Worm (Caenorhabditis elegans): Measurements from ENCODE around the gene T25E12.16.
A peak's percentile ranks its signal among the peaks of the same experiment; 100 is the strongest.

T25E12.16 gene

DNA sequence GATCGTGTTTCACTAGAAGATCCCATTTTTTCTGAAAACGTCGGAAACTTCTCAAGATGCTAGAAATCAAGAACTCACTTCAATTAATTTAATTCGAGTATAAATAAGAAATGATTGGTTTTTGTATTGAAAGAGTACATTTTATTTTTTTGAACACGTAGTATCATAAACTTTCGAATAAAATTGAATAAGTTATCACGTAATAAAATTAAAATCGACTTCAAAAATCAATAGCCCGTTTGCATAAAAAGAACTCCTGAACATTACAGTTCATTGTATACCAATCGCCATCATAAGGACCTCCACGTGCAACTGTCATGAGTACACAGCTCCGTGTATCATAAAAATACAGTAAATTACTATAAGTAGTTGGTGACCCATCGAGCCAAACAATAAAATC lies at the start of gene T25E12.16:
Gene T25E12.16, minus strand, starts transcription at position 101 of the 400 bp plus-strand sequence.
- TF ChIP-seq lsy-2 (tag; optimal IDR thresholded peaks at IDR 0.05): no peak
- TF ChIP-seq peb-1 (tag; optimal IDR thresholded peaks at IDR 0.05): no peak
- no peak for TF ChIP-seq nhr-77 (tag; optimal IDR thresholded peaks at IDR 0.05)
- no peak for TF ChIP-seq mbf-1 (tag; optimal IDR thresholded peaks at IDR 0.05)
- TF ChIP-seq alr-1 (tag; optimal IDR thresholded peaks at IDR 0.05): no peak
- TF ChIP-seq nhr-237 (tag; optimal IDR thresholded peaks at IDR 0.05): no peak
- no peak for TF ChIP-seq egl-27 (tag; optimal IDR thresholded peaks at IDR 0.05)
- TF ChIP-seq sma-9 (GFP tag; optimal IDR thresholded peaks at IDR 0.05): no peak
- TF ChIP-seq sma-9 (tag; optimal IDR thresholded peaks at IDR 0.05): no peak
- no peak for TF ChIP-seq unc-39 (tag; optimal IDR thresholded peaks at IDR 0.05)
- TF ChIP-seq mab-5 (tag; optimal IDR thresholded peaks at IDR 0.05): no peak

DNA sequence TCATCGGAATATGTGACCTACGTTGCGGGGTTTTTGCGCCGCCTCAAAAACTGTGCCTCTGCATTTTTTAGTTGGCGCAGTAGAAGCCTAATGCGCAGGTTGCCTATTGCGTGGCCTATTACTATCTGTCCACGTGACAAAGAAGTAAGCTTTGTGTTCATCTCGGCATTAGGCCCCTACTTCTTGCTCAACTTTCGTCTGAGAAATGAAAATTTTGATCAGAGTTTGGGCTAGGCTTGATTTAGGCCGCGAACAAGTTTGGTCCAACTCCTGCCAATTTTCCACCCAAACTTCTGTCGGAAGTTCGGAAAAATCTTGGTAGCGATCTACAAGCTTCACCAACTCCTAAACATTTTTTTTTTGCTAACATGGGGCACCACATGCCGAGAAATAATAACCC lies 48.4 kb upstream of the T25E12.16 start:
- no peak for TF ChIP-seq sma-9 (GFP tag; optimal IDR thresholded peaks at IDR 0.05)
- TF ChIP-seq sma-9 (tag; optimal IDR thresholded peaks at IDR 0.05): no peak
- no peak for TF ChIP-seq nhr-23 (tag; optimal IDR thresholded peaks at IDR 0.05)
- TF ChIP-seq aly-2 (tag; optimal IDR thresholded peaks at IDR 0.05): no peak
- TF ChIP-seq nhr-12 (tag; optimal IDR thresholded peaks at IDR 0.05): no peak
- no peak for TF ChIP-seq sma-3 (GFP tag; optimal IDR thresholded peaks at IDR 0.05)
- no peak for TF ChIP-seq unc-55 (GFP tag; optimal IDR thresholded peaks at IDR 0.05)
- TF ChIP-seq skn-1 (tag; optimal IDR thresholded peaks at IDR 0.05): no peak
- TF ChIP-seq zag-1 (tag; optimal IDR thresholded peaks at IDR 0.05): no peak
- no peak for TF ChIP-seq alr-1 (tag; optimal IDR thresholded peaks at IDR 0.05)
- no peak for TF ChIP-seq nhr-11 (tag; optimal IDR thresholded peaks at IDR 0.05)
- TF ChIP-seq elt-1 (tag; optimal IDR thresholded peaks at IDR 0.05): no peak
- no peak for TF ChIP-seq ZK546.5 (tag; optimal IDR thresholded peaks at IDR 0.05)
- TF ChIP-seq ztf-4 (tag; optimal IDR thresholded peaks at IDR 0.05): no peak
- TF ChIP-seq nhr-77 (tag; optimal IDR thresholded peaks at IDR 0.05): no peak

- peak; percentile 41 for TF ChIP-seq sma-9 (GFP tag; optimal IDR thresholded peaks at IDR 0.05)
- no peak for TF ChIP-seq sma-9 (tag; optimal IDR thresholded peaks at IDR 0.05)
- TF ChIP-seq sma-3 (GFP tag; optimal IDR thresholded peaks at IDR 0.05): peak; percentile 27
- TF ChIP-seq nhr-21 (tag; optimal IDR thresholded peaks at IDR 0.05): peak; percentile 41
- no peak for TF ChIP-seq skn-1 (tag; optimal IDR thresholded peaks at IDR 0.05)
Measured at ce11 chrV:16780554-16780953, 47.0 kb upstream of the T25E12.16 start.

DNA sequence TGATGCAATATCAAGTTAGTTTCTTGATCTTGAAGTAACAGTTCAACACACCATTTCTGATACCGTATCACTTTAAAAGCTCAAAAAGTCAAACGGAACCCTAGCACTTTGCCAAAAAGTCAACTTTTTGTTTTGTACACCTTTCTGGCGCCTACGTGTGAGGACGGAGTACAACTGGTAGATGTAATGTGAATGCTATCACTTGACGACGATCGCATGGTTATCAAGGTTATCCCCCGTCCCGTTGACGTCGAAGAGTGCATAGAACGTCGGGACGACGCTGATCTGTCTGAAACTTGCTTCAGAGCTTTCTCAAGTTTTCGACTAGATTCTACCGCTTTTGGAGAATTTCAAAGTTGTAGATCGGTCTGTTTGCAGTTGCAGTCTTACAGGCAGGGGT lies 46.4 kb upstream of the T25E12.16 start:
- TF ChIP-seq F13H6.1 (tag; optimal IDR thresholded peaks at IDR 0.05) (no peak), nhr-23 (tag; optimal IDR thresholded peaks at IDR 0.05) (no peak), sma-9 (GFP tag; optimal IDR thresholded peaks at IDR 0.05) (peak; percentile 19), sma-9 (tag; optimal IDR thresholded peaks at IDR 0.05) (no peak), mbf-1 (tag; optimal IDR thresholded peaks at IDR 0.05) (no peak), blmp-1 (tag; optimal IDR thresholded peaks at IDR 0.05; ENCODE audit: insufficient read depth) (peak; percentile 11), nhr-237 (tag; optimal IDR thresholded peaks at IDR 0.05) (no peak), nhr-25 (tag; optimal IDR thresholded peaks at IDR 0.05) (no peak)

DNA sequence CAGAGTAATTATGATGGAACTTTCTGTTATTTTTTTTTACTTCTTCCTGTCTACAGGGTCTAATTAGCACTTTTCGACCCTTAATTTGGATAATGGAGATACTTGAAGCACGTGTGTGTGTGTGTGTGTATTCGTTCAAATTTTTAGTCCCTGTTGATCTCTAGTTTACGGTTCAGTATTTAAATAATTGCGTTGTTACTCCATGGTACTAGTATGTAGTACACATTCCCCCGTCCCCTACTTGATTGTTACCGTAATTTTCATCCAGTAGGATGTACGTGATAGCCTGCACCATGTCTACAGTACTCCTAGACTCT lies 45.7 kb upstream of the T25E12.16 start:
- TF ChIP-seq ztf-11 (tag; optimal IDR thresholded peaks at IDR 0.05) (no peak), egl-27 (tag; optimal IDR thresholded peaks at IDR 0.05) (no peak), fos-1 (tag; optimal IDR thresholded peaks at IDR 0.05) (no peak), ztf-4 (tag; optimal IDR thresholded peaks at IDR 0.05) (no peak), lin-11 (tag; optimal IDR thresholded peaks at IDR 0.05) (no peak), lsy-2 (tag; optimal IDR thresholded peaks at IDR 0.05) (no peak), skn-1 (tag; optimal IDR thresholded peaks at IDR 0.05) (no peak), nhr-25 (tag; optimal IDR thresholded peaks at IDR 0.05) (no peak), ceh-82 (tag; optimal IDR thresholded peaks at IDR 0.05) (no peak), mbf-1 (tag; optimal IDR thresholded peaks at IDR 0.05) (no peak), nhr-12 (tag; optimal IDR thresholded peaks at IDR 0.05) (no peak), blmp-1 (tag; optimal IDR thresholded peaks at IDR 0.05; ENCODE audit: insufficient read depth) (no peak), unc-62 (GFP tag; optimal IDR thresholded peaks at IDR 0.05) (no peak), nhr-237 (tag; optimal IDR thresholded peaks at IDR 0.05) (no peak), nhr-11 (tag; optimal IDR thresholded peaks at IDR 0.05) (no peak)

- TF ChIP-seq lin-13 (GFP tag; optimal IDR thresholded peaks at IDR 0.05) (no peak), lsy-2 (tag; optimal IDR thresholded peaks at IDR 0.05) (no peak), elt-3 (tag; optimal IDR thresholded peaks at IDR 0.05) (peak; percentile 18), nhr-129 (tag; optimal IDR thresholded peaks at IDR 0.05) (peak; percentile 9), aly-2 (tag; optimal IDR thresholded peaks at IDR 0.05) (no peak), lin-11 (tag; optimal IDR thresholded peaks at IDR 0.05) (no peak), nhr-25 (tag; optimal IDR thresholded peaks at IDR 0.05) (peak; percentile 56), Y55F3AM.14 (GFP tag; optimal IDR thresholded peaks at IDR 0.05) (no peak), sma-9 (GFP tag; optimal IDR thresholded peaks at IDR 0.05) (peak; percentile 43), sma-9 (tag; optimal IDR thresholded peaks at IDR 0.05) (no peak), nhr-21 (tag; optimal IDR thresholded peaks at IDR 0.05) (peak; percentile 76), sma-3 (GFP tag; optimal IDR thresholded peaks at IDR 0.05) (peak; percentile 25), elt-1 (tag; optimal IDR thresholded peaks at IDR 0.05) (peak; percentile 17), nhr-12 (tag; optimal IDR thresholded peaks at IDR 0.05) (no peak), gmeb-1 (tag; optimal IDR thresholded peaks at IDR 0.05) (no peak), C34F6.9 (tag; optimal IDR thresholded peaks at IDR 0.05) (no peak), snpc-4 (tag; optimal IDR thresholded peaks at IDR 0.05) (no peak), R02D3.7 (tag; optimal IDR thresholded peaks at IDR 0.05) (no peak), peb-1 (tag; optimal IDR thresholded peaks at IDR 0.05) (no peak), blmp-1 (tag; optimal IDR thresholded peaks at IDR 0.05; ENCODE audit: insufficient read depth) (no peak), ztf-11 (tag; optimal IDR thresholded peaks at IDR 0.05) (no peak), lin-39 (tag; optimal IDR thresholded peaks at IDR 0.05) (no peak)
Measured at ce11 chrV:16778540-16779280, 45.1 kb upstream of the T25E12.16 start.

Data from whole organism, L2 larva.